Worm (Caenorhabditis elegans): Measurements from ENCODE around the gene M01B2.12.

The M01B2.12 gene

DNA sequence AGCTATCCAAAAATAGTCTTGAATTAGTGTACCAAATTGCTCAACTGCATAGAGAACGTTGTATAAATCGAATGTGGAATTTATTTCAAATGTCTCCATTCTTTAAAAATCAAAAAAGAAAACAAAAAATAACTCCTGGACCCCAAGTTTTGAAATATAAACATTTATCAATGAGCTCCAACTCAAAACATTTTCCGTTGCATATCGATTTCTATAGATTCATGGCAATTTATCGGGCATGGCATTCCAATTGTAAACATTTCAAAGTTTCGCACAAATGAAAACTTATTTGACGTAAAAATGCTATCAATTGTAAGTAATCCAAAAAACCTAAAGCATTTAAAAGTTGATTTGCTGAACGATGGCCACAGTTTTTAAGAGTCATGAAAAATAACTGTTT lies 25.5 kb downstream of the M01B2.12 start, which contains the start of gene srw-12:
Gene srw-12 (minus strand): TSS at position 101 of the 400 bp plus-strand sequence.
- TF ChIP-seq M03D4.4 (tag; optimal IDR thresholded peaks at IDR 0.05) (no peak), lin-13 (tag; optimal IDR thresholded peaks at IDR 0.05) (no peak), bed-3 (GFP tag; optimal IDR thresholded peaks at IDR 0.05) (no peak)

ce11 chrV:15235661-15236060 lies 28.4 kb downstream of the M01B2.12 start, which contains the start of gene nhr-164:
TSS of gene nhr-164 (minus strand) at chrV:15235761.
- TF ChIP-seq ceh-39 (tag; optimal IDR thresholded peaks at IDR 0.05) (no peak), nhr-12 (tag; optimal IDR thresholded peaks at IDR 0.05) (no peak), drap-1 (GFP tag; optimal IDR thresholded peaks at IDR 0.05) (no peak), pha-4 (tag; optimal IDR thresholded peaks at IDR 0.05) (no peak), nhr-28 (tag; optimal IDR thresholded peaks at IDR 0.05) (no peak), nhr-2 (tag; optimal IDR thresholded peaks at IDR 0.05) (no peak), unc-62 (GFP tag; optimal IDR thresholded peaks at IDR 0.05) (no peak)

- no peak for TF ChIP-seq ceh-39 (tag; optimal IDR thresholded peaks at IDR 0.05)
These were observed 31.8 kb downstream of the M01B2.12 start, which contains the start of gene srw-13 for ce11 chrV:15232200-15232599. TSS of gene srw-13 (plus strand) at chrV:15232500.

ce11 chrV:15230243-15230642 lies 33.8 kb downstream of the M01B2.12 start, which contains the start of gene srw-15:
TSS of gene srw-15 (plus strand) at chrV:15230543.
- TF ChIP-seq mep-1 (tag; optimal IDR thresholded peaks at IDR 0.05) (no peak), tbx-8 (GFP tag; optimal IDR thresholded peaks at IDR 0.05) (no peak)

DNA sequence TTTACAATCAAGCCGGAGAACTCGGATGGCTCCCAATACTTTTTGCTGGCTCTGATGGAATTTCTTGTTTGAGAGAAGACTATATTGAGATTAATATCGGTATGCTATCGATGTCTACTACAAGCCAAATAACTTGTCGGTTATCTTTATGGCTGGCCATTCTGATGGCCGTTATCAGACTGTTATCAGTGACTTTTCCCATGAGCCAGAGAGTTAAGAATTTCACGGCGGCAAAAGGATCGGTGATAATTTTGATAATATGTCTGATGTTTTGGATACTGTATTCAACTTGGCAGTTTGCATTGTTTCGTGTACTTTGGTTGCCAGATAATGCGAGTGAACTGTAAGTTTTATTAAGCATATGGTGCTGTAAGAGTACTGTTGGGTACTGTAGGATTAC lies 37.8 kb downstream of the M01B2.12 start:
- TF ChIP-seq ztf-11 (tag; optimal IDR thresholded peaks at IDR 0.05) (no peak), nhr-237 (tag; optimal IDR thresholded peaks at IDR 0.05) (no peak), ceh-83 (GFP tag; optimal IDR thresholded peaks at IDR 0.05) (no peak), unc-62 (GFP tag; optimal IDR thresholded peaks at IDR 0.05) (no peak), cnd-1 (tag; optimal IDR thresholded peaks at IDR 0.05) (no peak), unc-120 (tag; optimal IDR thresholded peaks at IDR 0.05; ENCODE audit: poor library complexity, severe bottlenecking) (no peak), lin-13 (tag; optimal IDR thresholded peaks at IDR 0.05) (no peak), tbx-8 (GFP tag; optimal IDR thresholded peaks at IDR 0.05) (no peak), ceh-39 (tag; optimal IDR thresholded peaks at IDR 0.05) (no peak), nhr-12 (tag; optimal IDR thresholded peaks at IDR 0.05) (no peak), snpc-4 (tag; optimal IDR thresholded peaks at IDR 0.05) (no peak), sptf-1 (tag; optimal IDR thresholded peaks at IDR 0.05) (no peak)

ce11 chrV:15225650-15226049 lies 38.4 kb downstream of the M01B2.12 start, which contains the start of gene srw-14:
TSS of gene srw-14 (plus strand) at chrV:15225950.
- no peak for TF ChIP-seq zip-8 (tag; optimal IDR thresholded peaks at IDR 0.05)
- no peak for TF ChIP-seq lin-13 (tag; optimal IDR thresholded peaks at IDR 0.05)
- TF ChIP-seq M03D4.4 (tag; optimal IDR thresholded peaks at IDR 0.05) = no peak
- no peak for TF ChIP-seq nhr-237 (tag; optimal IDR thresholded peaks at IDR 0.05)
- no peak for TF ChIP-seq mls-2 (tag; optimal IDR thresholded peaks at IDR 0.05)
- no peak for TF ChIP-seq ces-1 (GFP tag; optimal IDR thresholded peaks at IDR 0.05)
- no peak for TF ChIP-seq ceh-39 (tag; optimal IDR thresholded peaks at IDR 0.05)

ce11 chrV:15223668-15224067 lies 40.4 kb downstream of the M01B2.12 start, which contains the start of gene srw-24:
TSS of gene srw-24 (plus strand) at chrV:15223968.
- TF ChIP-seq nhr-28 (tag; optimal IDR thresholded peaks at IDR 0.05) (no peak), mep-1 (tag; optimal IDR thresholded peaks at IDR 0.05) (no peak), mls-2 (tag; optimal IDR thresholded peaks at IDR 0.05) (no peak), hlh-1 (tag; optimal IDR thresholded peaks at IDR 0.05) (no peak), lsy-2 (tag; optimal IDR thresholded peaks at IDR 0.05) (no peak), tbx-8 (GFP tag; optimal IDR thresholded peaks at IDR 0.05) (no peak), unc-62 (GFP tag; optimal IDR thresholded peaks at IDR 0.05) (no peak), lin-13 (tag; optimal IDR thresholded peaks at IDR 0.05) (no peak), drap-1 (GFP tag; optimal IDR thresholded peaks at IDR 0.05) (no peak), nhr-237 (tag; optimal IDR thresholded peaks at IDR 0.05) (no peak), pha-4 (tag; optimal IDR thresholded peaks at IDR 0.05) (no peak)

DNA sequence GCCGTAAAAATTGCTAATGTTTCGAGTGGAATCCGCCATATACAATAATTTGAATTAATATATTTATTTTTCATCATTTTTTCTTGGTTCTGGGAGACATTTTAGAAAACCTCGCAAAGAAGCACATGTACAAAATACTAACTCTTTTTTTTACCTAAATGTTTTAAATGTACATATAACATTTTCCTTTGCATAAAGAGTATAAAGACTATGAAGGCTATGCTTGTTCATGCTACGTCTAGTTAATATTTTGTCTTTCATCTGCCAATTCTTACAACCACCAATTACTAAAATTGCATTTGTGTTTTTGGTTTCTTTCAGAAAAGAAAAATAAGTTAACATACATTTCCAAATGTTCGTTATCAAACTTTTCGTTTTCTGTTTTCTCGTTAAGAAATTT lies 42.7 kb downstream of the M01B2.12 start, which contains the start of gene irld-25:
Gene irld-25 (plus strand): TSS at position 301 of the 400 bp plus-strand sequence.
- TF ChIP-seq nhr-2 (tag; optimal IDR thresholded peaks at IDR 0.05) (no peak), cnd-1 (tag; optimal IDR thresholded peaks at IDR 0.05) (no peak), elt-1 (tag; optimal IDR thresholded peaks at IDR 0.05; ENCODE audit: borderline replicate concordance, insufficient read depth) (no peak), nhr-28 (tag; optimal IDR thresholded peaks at IDR 0.05) (no peak)

All from whole organism, mixed stage, embryonic.